Worm (Caenorhabditis elegans) whole organism, L1 larva: ENCODE data around the gene let-70.

Experiments used
- C04F5.9 ChIP-seq: sonication (generic microtip); optimal IDR thresholded peaks from 2 replicates; lab custom pipeline; 2016; ENCODE audit warnings: missing genetic modification characterization, missing compliant biosample characterization
- C16A3.4 ChIP-seq: fragments of 150-350 bp; optimal IDR thresholded peaks from 2 replicates; lab custom pipeline; 2014; ENCODE audit warnings: missing biosample characterization, missing genetic modification characterization
- aha-1 ChIP-seq: fragments of 150-350 bp; optimal IDR thresholded peaks from 2 replicates; lab custom pipeline; 2014; ENCODE audit warnings: missing biosample characterization, missing genetic modification characterization
- aly-2 ChIP-seq: fragments of 150-350 bp; optimal IDR thresholded peaks from 2 replicates; lab custom pipeline; 2014; ENCODE audit warnings: missing biosample characterization, missing genetic modification characterization
- ama-1 ChIP-seq: fragments of 150-350 bp; optimal IDR thresholded peaks from 2 replicates; lab custom pipeline; 2014
- ceh-8 ChIP-seq: fragments of 200-800 bp; sonication (Bioruptor generic); optimal IDR thresholded peaks from 2 replicates; lab custom pipeline; 2018; ENCODE audit warnings: mild to moderate bottlenecking, missing genetic modification characterization, moderate library complexity, missing compliant biosample characterization
- ceh-82 ChIP-seq, 3 experiments: fragments of 150-350 bp in 1 of 3; sonication (generic microtip) in 2 of 3; optimal IDR thresholded peaks; 2 replicates each; lab custom pipeline; 2014 to 2017; ENCODE audit warnings: missing biosample characterization in 3 of 3, missing genetic modification characterization in 3 of 3
- dpl-1 ChIP-seq, 3 experiments: fragments of 150-350 bp in 2 of 3; sonication (generic microtip) in 1 of 3; optimal IDR thresholded peaks; 2 replicates each; lab custom pipeline; 2014 to 2017; ENCODE audit warnings: missing biosample characterization in 3 of 3, missing genetic modification characterization in 3 of 3, missing genetic modification reagents in 3 of 3
- efl-1 ChIP-seq, 4 experiments: fragments of 150-350 bp; optimal IDR thresholded peaks in 3 of 4; peaks in 1 of 4; 1 replicate in 1 of 4; 2 replicates in 3 of 4; lab custom pipeline; 2014; ENCODE audit warnings: missing biosample characterization in 2 of 4, missing genetic modification characterization in 2 of 4, missing genetic modification reagents in 2 of 4
- elt-2 ChIP-seq: sonication (generic microtip); optimal IDR thresholded peaks from 2 replicates; lab custom pipeline; 2016; ENCODE audit warnings: missing genetic modification characterization, mild to moderate bottlenecking, inconsistent platforms, missing compliant biosample characterization, missing genetic modification reagents
- fos-1 ChIP-seq: fragments of 150-350 bp; optimal IDR thresholded peaks from 2 replicates; lab custom pipeline; 2014; ENCODE audit warnings: missing biosample characterization, missing genetic modification characterization
- jun-1 ChIP-seq: fragments of 150-350 bp; optimal IDR thresholded peaks from 2 replicates; lab custom pipeline; 2014; ENCODE audit warnings: missing biosample characterization, missing genetic modification reagents, missing genetic modification characterization
- lin-13 ChIP-seq: fragments of 150-350 bp; optimal IDR thresholded peaks from 2 replicates; lab custom pipeline; 2014; ENCODE audit warnings: missing biosample characterization, missing genetic modification reagents, missing genetic modification characterization
- lin-14 ChIP-seq: fragments of 200-800 bp; sonication (Bioruptor generic); optimal IDR thresholded peaks from 2 replicates; lab custom pipeline; 2018; ENCODE audit warnings: mild to moderate bottlenecking, missing genetic modification characterization, moderate library complexity, missing compliant biosample characterization
- lin-39 ChIP-seq: fragments of 150-350 bp; optimal IDR thresholded peaks from 2 replicates; lab custom pipeline; 2014; ENCODE audit warnings: missing biosample characterization, missing genetic modification reagents, missing genetic modification characterization
- lir-3 ChIP-seq: sonication (generic microtip); optimal IDR thresholded peaks from 2 replicates; lab custom pipeline; 2016; ENCODE audit warnings: mild to moderate bottlenecking, missing genetic modification characterization, moderate library complexity, missing compliant biosample characterization; ENCODE audit not compliant: poor library complexity
- lsy-2 ChIP-seq, 2 experiments: fragments of 150-350 bp; optimal IDR thresholded peaks; 2 replicates each; lab custom pipeline; 2014; ENCODE audit warnings: missing biosample characterization in 2 of 2, missing genetic modification characterization in 2 of 2
- mdl-1 ChIP-seq, 2 experiments: fragments of 150-350 bp; optimal IDR thresholded peaks; 2 replicates each; lab custom pipeline; 2014 to 2017; ENCODE audit warnings: missing biosample characterization in 2 of 2, missing genetic modification characterization in 2 of 2, inconsistent platforms in 1 of 2
- mep-1 ChIP-seq: fragments of 150-350 bp; optimal IDR thresholded peaks from 2 replicates; lab custom pipeline; 2014; ENCODE audit warnings: missing biosample characterization, missing genetic modification characterization
- nhr-11 ChIP-seq: fragments of 150-350 bp; optimal IDR thresholded peaks from 2 replicates; lab custom pipeline; 2014; ENCODE audit warnings: missing biosample characterization, missing genetic modification characterization
- nhr-12 ChIP-seq: sonication (generic microtip); optimal IDR thresholded peaks from 2 replicates; lab custom pipeline; 2017; ENCODE audit warnings: missing biosample characterization, missing genetic modification characterization
- nhr-19 ChIP-seq: fragments of 200-800 bp; sonication (Bioruptor generic); conservative IDR thresholded peaks from 2 replicates; pipeline ENCODE4 v1.3.6; 2022; ENCODE audit warnings: missing genetic modification characterization, missing compliant biosample characterization
- nhr-20 ChIP-seq: sonication (generic microtip); optimal IDR thresholded peaks from 2 replicates; lab custom pipeline; 2016; ENCODE audit warnings: mild to moderate bottlenecking, missing genetic modification characterization, missing compliant biosample characterization
- nhr-237 ChIP-seq: fragments of 150-350 bp; optimal IDR thresholded peaks from 2 replicates; lab custom pipeline; 2014; ENCODE audit warnings: missing biosample characterization, missing genetic modification characterization
- nhr-47 ChIP-seq: sonication (generic microtip); optimal IDR thresholded peaks from 2 replicates; lab custom pipeline; 2016; ENCODE audit warnings: mild to moderate bottlenecking, missing genetic modification characterization, moderate library complexity, missing compliant biosample characterization
- nhr-71 ChIP-seq: sonication (generic microtip); optimal IDR thresholded peaks from 2 replicates; lab custom pipeline; 2016; ENCODE audit warnings: mild to moderate bottlenecking, missing genetic modification characterization, moderate library complexity, missing compliant biosample characterization
- nhr-76 ChIP-seq: sonication (generic microtip); optimal IDR thresholded peaks from 2 replicates; lab custom pipeline; 2017; ENCODE audit warnings: missing biosample characterization, missing genetic modification characterization
- nhr-85 ChIP-seq: sonication (generic microtip); peaks from one replicate; lab custom pipeline; 2016; ENCODE audit warnings: missing genetic modification characterization, inconsistent platforms, missing compliant biosample characterization
- nhr-90 ChIP-seq: sonication (generic microtip); optimal IDR thresholded peaks from 2 replicates; lab custom pipeline; 2016; ENCODE audit warnings: mild to moderate bottlenecking, missing genetic modification characterization, missing compliant biosample characterization; ENCODE audit not compliant: poor library complexity
- rnt-1 ChIP-seq: sonication (generic microtip); optimal IDR thresholded peaks from 2 replicates; lab custom pipeline; 2016; ENCODE audit warnings: mild to moderate bottlenecking, missing genetic modification characterization, moderate library complexity, missing compliant biosample characterization
- skn-1 ChIP-seq: fragments of 150-350 bp; optimal IDR thresholded peaks from 2 replicates; lab custom pipeline; 2014; ENCODE audit warnings: missing biosample characterization, missing genetic modification characterization
- snpc-4 ChIP-seq: fragments of 150-350 bp; optimal IDR thresholded peaks from 2 replicates; lab custom pipeline; 2014; ENCODE audit warnings: missing biosample characterization, missing genetic modification characterization
- snu-23 ChIP-seq: sonication (generic microtip); optimal IDR thresholded peaks from 2 replicates; lab custom pipeline; 2016; ENCODE audit warnings: missing genetic modification characterization, missing compliant biosample characterization
- sptf-1 ChIP-seq: fragments of 150-350 bp; optimal IDR thresholded peaks from 2 replicates; lab custom pipeline; 2014; ENCODE audit warnings: missing biosample characterization, missing genetic modification characterization
- sup-37 ChIP-seq: fragments of 200-800 bp; sonication (Bioruptor generic); optimal IDR thresholded peaks from 2 replicates; lab custom pipeline; 2018; ENCODE audit warnings: mild to moderate bottlenecking, missing genetic modification characterization, missing compliant biosample characterization
- swsn-7 ChIP-seq: sonication (generic microtip); optimal IDR thresholded peaks from 2 replicates; lab custom pipeline; 2016; ENCODE audit warnings: missing genetic modification characterization, missing compliant biosample characterization
- tbx-2 ChIP-seq: sonication (generic microtip); optimal IDR thresholded peaks from 2 replicates; lab custom pipeline; 2016; ENCODE audit warnings: missing genetic modification characterization, missing compliant biosample characterization
- unc-130 ChIP-seq: fragments of 150-350 bp; optimal IDR thresholded peaks from 2 replicates; lab custom pipeline; 2017; ENCODE audit warnings: missing biosample characterization, missing genetic modification characterization, inconsistent platforms
- unc-62 ChIP-seq: fragments of 150-350 bp; optimal IDR thresholded peaks from 2 replicates; lab custom pipeline; 2014; ENCODE audit warnings: missing biosample characterization, missing genetic modification reagents, missing genetic modification characterization
- unc-98 ChIP-seq: fragments of 200-800 bp; sonication (Bioruptor generic); IDR thresholded peaks from 2 replicates; pipeline ENCODE4 v1.3.6; 2022; ENCODE audit warnings: missing genetic modification characterization, missing compliant biosample characterization
- xbp-1 ChIP-seq: sonication (generic microtip); optimal IDR thresholded peaks from 2 replicates; lab custom pipeline; 2016; ENCODE audit warnings: missing genetic modification characterization, missing compliant biosample characterization
- ztf-4 ChIP-seq: fragments of 150-350 bp; optimal IDR thresholded peaks from 2 replicates; lab custom pipeline; 2014; ENCODE audit warnings: missing biosample characterization, missing genetic modification characterization

Gene let-70

DNA sequence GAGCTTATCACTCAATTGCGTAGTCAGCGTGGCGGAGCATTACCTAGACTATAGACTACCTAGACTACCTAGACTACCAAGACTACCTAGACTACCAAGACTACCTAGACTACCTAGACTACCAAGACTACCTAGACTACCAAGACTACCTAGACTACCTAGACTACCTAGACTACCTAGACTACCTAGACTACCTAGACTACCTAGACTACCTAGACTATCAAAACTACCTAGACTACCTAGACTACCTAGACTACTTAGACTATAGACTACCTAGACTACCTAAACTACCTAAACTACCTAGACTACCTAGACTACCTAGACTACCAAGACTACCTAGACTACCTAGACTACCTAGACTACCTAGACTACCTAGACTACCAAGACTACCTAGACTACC is 11.2 kb downstream of the let-70 start:
- peak; percentile 57 for TF ChIP-seq lir-3 (tag; lab: Kevin White, UChicago)
- peak; percentile 71 for TF ChIP-seq rnt-1 (tag; lab: Kevin White, UChicago)
- TF ChIP-seq nhr-237 (tag; lab: Kevin White, UChicago), result peak; percentile 68

DNA sequence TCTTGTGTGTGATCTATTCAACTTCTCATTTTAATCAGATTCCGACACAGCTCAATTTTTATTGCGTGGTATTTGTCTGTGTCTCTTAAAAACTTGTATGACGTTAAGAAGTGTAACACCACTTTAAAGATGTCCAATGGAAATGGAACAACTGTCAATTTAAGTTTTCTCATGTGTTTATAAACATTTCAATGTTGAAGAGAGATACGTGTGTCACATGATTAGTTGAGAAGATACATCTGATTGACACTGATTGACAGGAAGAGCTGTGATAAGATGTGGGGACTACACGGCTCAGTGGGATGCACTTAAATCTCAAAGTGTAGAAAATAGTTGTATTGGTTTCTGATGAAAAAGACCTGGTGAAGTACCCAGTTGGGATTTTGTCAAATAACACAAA is 13.7 kb downstream of the let-70 start:
- peak; percentile 61 for TF ChIP-seq unc-62 (GFP tag; lab: Kevin White, UChicago)
- TF ChIP-seq nhr-90 (tag; lab: Kevin White, UChicago), result no peak
- TF ChIP-seq sup-37, result no peak
- peak; percentile 46 for TF ChIP-seq lin-13
- TF ChIP-seq ztf-4, result peak; percentile 69
- TF ChIP-seq efl-1 (optimal IDR thresholded peaks at IDR 0.05; lab: Kevin White, UChicago), result peak; percentile 15 to 44
- peak in 1 of 2 experiments; percentile 65 for TF ChIP-seq efl-1 (GFP tag; optimal IDR thresholded peaks at IDR 0.05 in 1 of 2; lab: Kevin White, UChicago)
- TF ChIP-seq ama-1, result no peak
- peak; percentile 66 for TF ChIP-seq nhr-20 (tag; lab: Kevin White, UChicago)
- TF ChIP-seq swsn-7 (tag; lab: Kevin White, UChicago), result peak; percentile 51
- TF ChIP-seq nhr-71 (tag; lab: Kevin White, UChicago), result peak; percentile 96
- peak; percentile 42 for TF ChIP-seq unc-130
- peak; percentile 53 for TF ChIP-seq nhr-47
- TF ChIP-seq unc-98 (GFP tag; lab: Robert Waterston, UW), result peak; percentile 44; the same call in 1 of the 2 replicates
- TF ChIP-seq nhr-11 (tag; lab: Kevin White, UChicago), result peak; percentile 83
- no peak for TF ChIP-seq aly-2 (tag; lab: Kevin White, UChicago)
- TF ChIP-seq nhr-19 (GFP tag; lab: Robert Waterston, UW), result peak; percentile 88
- TF ChIP-seq C04F5.9, result peak; percentile 18
- TF ChIP-seq lsy-2 (tag; optimal IDR thresholded peaks at IDR 0.05; lab: Kevin White, UChicago), result peak; percentile 78 to 87
- TF ChIP-seq nhr-76 (tag; lab: Kevin White, UChicago), result no peak
- no peak for TF ChIP-seq jun-1
- peak; percentile 57 for TF ChIP-seq tbx-2 (tag; lab: Kevin White, UChicago)
- peak; percentile 64 for TF ChIP-seq snu-23
- peak; percentile 8 for TF ChIP-seq mep-1
- peak; percentile 90 for TF ChIP-seq lin-14
- TF ChIP-seq lir-3 (tag; lab: Kevin White, UChicago), result peak; percentile 60
- TF ChIP-seq aha-1 (tag; lab: Kevin White, UChicago), result no peak
- peak in 1 of 3 experiments; percentile 3 for TF ChIP-seq dpl-1 (GFP tag; optimal IDR thresholded peaks at IDR 0.05; lab: Kevin White, UChicago)
- no peak for TF ChIP-seq elt-2 (tag; lab: Kevin White, UChicago)
- peak; percentile 33 for TF ChIP-seq fos-1 (tag; lab: Kevin White, UChicago)
- TF ChIP-seq nhr-12, result no peak
- TF ChIP-seq C16A3.4, result peak; percentile 27
- no peak for TF ChIP-seq sptf-1 (tag; lab: Kevin White, UChicago)
- peak; percentile 35 for TF ChIP-seq xbp-1 (tag; lab: Kevin White, UChicago)
- TF ChIP-seq rnt-1 (tag; lab: Kevin White, UChicago), result peak; percentile 82
- peak; percentile 96 for TF ChIP-seq lin-39
- TF ChIP-seq nhr-85 (tag; lab: Kevin White, UChicago), result peak; percentile 39
- TF ChIP-seq snpc-4, result no peak
- no peak for TF ChIP-seq ceh-8
- TF ChIP-seq mdl-1 (tag; optimal IDR thresholded peaks at IDR 0.05; lab: Kevin White, UChicago), result peak in 1 of 2 experiments; percentile 0

DNA sequence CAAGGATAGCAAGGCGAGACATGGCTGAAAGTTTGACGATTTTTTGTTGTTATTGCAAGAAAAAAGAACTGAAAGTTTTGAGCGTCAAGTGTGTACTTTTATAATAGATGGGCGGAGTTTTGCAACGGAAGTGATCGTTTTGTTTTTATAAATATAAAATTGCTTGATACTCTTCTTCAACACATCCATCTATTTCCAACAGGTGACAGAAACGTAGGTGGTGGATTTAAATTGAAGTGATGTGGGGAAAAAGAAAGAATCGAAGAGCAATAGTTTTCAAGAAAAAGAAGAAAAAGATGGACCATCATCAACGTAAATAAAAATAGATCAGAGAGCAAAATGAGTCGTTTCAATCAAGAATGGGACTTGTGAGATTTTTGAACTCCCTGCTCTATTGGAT is 15.1 kb downstream of the let-70 start, which contains the start of gene ttr-17:
Gene ttr-17 (minus strand): TSS at position 24 of the 400 bp plus-strand sequence.
- TF ChIP-seq nhr-19 (GFP tag; lab: Robert Waterston, UW) (peak; percentile 36), lsy-2 (tag; optimal IDR thresholded peaks at IDR 0.05; lab: Kevin White, UChicago) (peak; percentile 12 to 45), skn-1 (tag; lab: Kevin White, UChicago) (no peak), lin-14 (peak; percentile 53), snu-23 (peak; percentile 17), lin-39 (peak; percentile 50), rnt-1 (tag; lab: Kevin White, UChicago) (peak; percentile 55), nhr-71 (tag; lab: Kevin White, UChicago) (peak; percentile 58), ceh-82 (tag; optimal IDR thresholded peaks at IDR 0.05; lab: Kevin White, UChicago) (no peak), dpl-1 (GFP tag; optimal IDR thresholded peaks at IDR 0.05; lab: Kevin White, UChicago) (no peak)
